Worm (Caenorhabditis elegans): Measurements from ENCODE around the gene Y54F10BM.23.

ce11 chrIII:2304149-2304548, 24.8 kb upstream of the Y54F10BM.23 start:
- no peak for TF ChIP-seq W03F9.2 (tag; optimal IDR thresholded peaks at IDR 0.05)
- no peak for TF ChIP-seq dao-5 (tag; optimal IDR thresholded peaks at IDR 0.05)
